Fruit fly (Drosophila melanogaster) whole organism, adult: ENCODE measurements around the gene CG7120.

ENCODE experiments used
- CG11617 ChIP-seq: fragments of 200-800 bp; sonication (Bioruptor generic); optimal IDR thresholded peaks from 2 replicates; lab custom pipeline; 2017; ENCODE audit warnings: mild to moderate bottlenecking, missing biosample characterization, missing genetic modification reagents, missing genetic modification characterization
- CG14711 ChIP-seq: fragments of 200-800 bp; sonication (Bioruptor generic); optimal IDR thresholded peaks from 2 replicates; lab custom pipeline; 2018; ENCODE audit warnings: missing biosample characterization, mild to moderate bottlenecking, missing genetic modification characterization, moderate library complexity
- CG7101 ChIP-seq: fragments of 200-800 bp; sonication (Bioruptor generic); optimal IDR thresholded peaks from 2 replicates; lab custom pipeline; 2018; ENCODE audit warnings: missing biosample characterization, mild to moderate bottlenecking, missing genetic modification characterization, moderate library complexity
- ovo ChIP-seq: fragments of 200-800 bp; sonication (Bioruptor generic); optimal IDR thresholded peaks from 2 replicates; lab custom pipeline; 2016; ENCODE audit warnings: missing biosample characterization, missing genetic modification characterization
- pad ChIP-seq: fragments of 200-800 bp; sonication (Bioruptor generic); optimal IDR thresholded peaks from 3 replicates; lab custom pipeline; 2017; ENCODE audit warnings: missing biosample characterization, missing genetic modification characterization, mild to moderate bottlenecking, moderate library complexity, missing genetic modification reagents
- toe ChIP-seq: fragments of 200-800 bp; sonication (Bioruptor generic); optimal IDR thresholded peaks from 2 replicates; lab custom pipeline; 2016; ENCODE audit warnings: missing biosample characterization, missing genetic modification characterization

DNA sequence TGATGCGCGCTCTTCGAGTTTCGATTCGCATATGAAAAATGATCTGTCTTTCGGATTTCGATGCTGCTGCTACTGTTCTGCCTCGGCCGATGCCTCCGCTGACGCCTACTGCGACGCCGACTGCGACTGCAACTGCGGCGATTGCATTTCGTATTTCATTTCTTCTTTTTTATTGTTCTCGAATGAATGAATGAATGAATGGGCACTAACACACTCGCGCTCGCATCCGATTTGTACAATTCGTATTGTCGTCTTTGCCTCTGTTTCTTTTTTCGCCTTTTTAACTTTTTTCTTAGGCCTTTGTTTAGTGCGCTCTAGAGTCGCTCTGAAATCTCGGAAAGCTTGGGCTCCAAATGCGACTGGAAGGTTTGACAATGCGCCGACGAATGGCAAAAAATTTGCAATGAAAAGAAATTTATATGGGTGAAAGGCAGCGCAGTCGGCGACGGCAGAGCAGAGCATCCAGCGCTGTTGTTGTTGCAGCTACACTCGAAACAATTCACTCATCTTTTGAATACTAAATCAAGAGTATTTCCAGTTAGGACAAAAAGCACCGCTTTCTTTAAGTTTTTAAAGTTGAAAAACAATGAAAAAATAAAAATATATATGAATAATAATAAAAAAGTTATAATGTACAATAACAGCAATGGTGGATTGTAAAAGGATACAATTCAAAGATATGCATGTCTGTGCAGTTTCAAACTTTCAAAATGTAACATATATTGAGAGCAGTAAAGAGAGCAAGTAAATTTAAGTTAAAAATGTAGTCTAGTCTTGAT is 26.2 kb downstream of the CG7120 start, which contains the start of gene CG32354:
- no peak for TF ChIP-seq toe (GFP tag; lab: Kevin White, UChicago)
- no peak for TF ChIP-seq CG7101 (tag; lab: Kevin White, UChicago)
- TF ChIP-seq pad (GFP tag; lab: Kevin White, UChicago) = no peak
- no peak for TF ChIP-seq CG11617
- TF ChIP-seq ovo (GFP tag; lab: Kevin White, UChicago) = no peak
- TF ChIP-seq CG14711 (tag; lab: Kevin White, UChicago) = no peak
